Worm (Caenorhabditis elegans): Measurements from ENCODE around the gene Y48E1C.2.

Gene Y48E1C.2

DNA sequence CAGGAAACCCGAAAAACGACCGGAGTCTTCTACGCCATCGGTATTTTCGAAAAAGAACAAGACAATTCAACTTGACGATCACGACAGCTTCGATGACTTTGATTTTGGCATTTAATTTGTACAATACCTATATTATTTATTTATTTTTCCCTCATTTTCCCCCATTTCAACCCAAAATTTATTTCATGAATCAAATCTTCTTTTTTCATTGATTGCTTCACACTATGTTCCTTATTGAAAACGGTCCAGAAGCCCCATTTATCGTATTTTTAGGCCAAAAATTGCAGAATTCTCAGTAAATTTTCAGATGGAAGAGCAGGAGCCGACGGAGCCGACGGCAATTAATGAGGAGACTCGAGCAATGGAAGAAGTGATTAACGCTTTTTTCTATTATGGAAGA lies at the start of gene Y48E1C.2:
Gene Y48E1C.2, plus strand, starts transcription at position 301 of the 400 bp plus-strand sequence.
- TF ChIP-seq ceh-19 (GFP tag; optimal IDR thresholded peaks at IDR 0.05) = no peak
- TF ChIP-seq ref-2 (tag; optimal IDR thresholded peaks at IDR 0.05) = no peak
- TF ChIP-seq lim-6 (tag; optimal IDR thresholded peaks at IDR 0.05) = no peak
- TF ChIP-seq Y22D7AL.16 (tag; optimal IDR thresholded peaks at IDR 0.05) = no peak
- TF ChIP-seq ceh-48 (tag; optimal IDR thresholded peaks at IDR 0.05) = no peak
- no peak for TF ChIP-seq ceh-30 (tag; optimal IDR thresholded peaks at IDR 0.05)
- no peak for TF ChIP-seq C08G9.2 (tag; optimal IDR thresholded peaks at IDR 0.05)

DNA sequence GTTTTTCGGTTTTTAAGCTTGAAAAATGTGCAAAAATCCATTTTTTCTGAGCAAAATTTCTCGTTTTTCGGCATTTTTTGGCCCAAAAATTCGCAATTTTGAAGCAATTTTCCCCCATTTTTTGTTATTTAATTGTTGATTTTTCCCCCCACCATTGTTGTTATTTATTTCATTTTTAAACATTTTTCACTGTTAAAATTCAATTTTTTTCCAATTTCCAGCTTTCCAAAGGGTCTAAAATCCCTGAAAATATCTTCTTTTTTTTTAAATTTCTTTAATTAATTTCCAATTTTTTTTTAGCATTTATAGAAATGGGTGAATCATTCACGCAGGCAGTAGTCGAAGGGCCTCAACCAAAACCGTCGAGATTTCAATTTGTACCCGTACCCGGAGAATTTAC lies 48.2 kb upstream of the Y48E1C.2 start, which contains the start of gene Y48C3A.12:
Gene Y48C3A.12, plus strand, starts transcription at position 301 of the 400 bp plus-strand sequence.
- TF ChIP-seq sox-2 (GFP tag; IDR thresholded peaks at IDR 0.05) (no peak), pax-1 (tag; optimal IDR thresholded peaks at IDR 0.05) (no peak), hlh-30 (tag; optimal IDR thresholded peaks at IDR 0.05; ENCODE audit: insufficient read depth) (no peak), K02D7.2 (tag; optimal IDR thresholded peaks at IDR 0.05) (no peak), ztf-16 (tag; optimal IDR thresholded peaks at IDR 0.05) (no peak), eyg-1 (tag; optimal IDR thresholded peaks at IDR 0.05) (no peak), che-1 (tag; optimal IDR thresholded peaks at IDR 0.05) (no peak), elt-2 (tag; optimal IDR thresholded peaks at IDR 0.05) (no peak), syd-9 (tag; optimal IDR thresholded peaks at IDR 0.05) (no peak), sox-4 (tag; optimal IDR thresholded peaks at IDR 0.05) (no peak), ceh-24 (tag; optimal IDR thresholded peaks at IDR 0.05) (no peak), pha-4 (tag; optimal IDR thresholded peaks at IDR 0.05) (no peak), T23F11.4 (GFP tag; optimal IDR thresholded peaks at IDR 0.05) (no peak), nhr-232 (tag; optimal IDR thresholded peaks at IDR 0.05) (no peak), pag-3 (tag; optimal IDR thresholded peaks at IDR 0.05; ENCODE audit: borderline replicate concordance) (no peak), unc-86 (tag; optimal IDR thresholded peaks at IDR 0.05) (no peak), lim-6 (tag; optimal IDR thresholded peaks at IDR 0.05) (no peak), C08G9.2 (tag; optimal IDR thresholded peaks at IDR 0.05) (no peak), ceh-2 (tag; optimal IDR thresholded peaks at IDR 0.05) (no peak)

ce11 chrII:13383061-13383460 lies 41.3 kb upstream of the Y48E1C.2 start:
- TF ChIP-seq odd-2 (tag; optimal IDR thresholded peaks at IDR 0.05) = no peak
- TF ChIP-seq sox-2 (GFP tag; IDR thresholded peaks at IDR 0.05) = no peak
- TF ChIP-seq pha-2 (tag; optimal IDR thresholded peaks at IDR 0.05) = no peak
- TF ChIP-seq T23F11.4 (GFP tag; optimal IDR thresholded peaks at IDR 0.05) = no peak
- no peak for TF ChIP-seq ahr-1 (tag; optimal IDR thresholded peaks at IDR 0.05)
- no peak for TF ChIP-seq ceh-19 (GFP tag; optimal IDR thresholded peaks at IDR 0.05)
- no peak for TF ChIP-seq ttx-3 (tag; optimal IDR thresholded peaks at IDR 0.05)
- TF ChIP-seq ceh-48 (tag; optimal IDR thresholded peaks at IDR 0.05) = no peak
- no peak for TF ChIP-seq tbx-2 (tag; optimal IDR thresholded peaks at IDR 0.05)
- no peak for TF ChIP-seq C38D4.7 (GFP tag; optimal IDR thresholded peaks at IDR 0.05)

DNA sequence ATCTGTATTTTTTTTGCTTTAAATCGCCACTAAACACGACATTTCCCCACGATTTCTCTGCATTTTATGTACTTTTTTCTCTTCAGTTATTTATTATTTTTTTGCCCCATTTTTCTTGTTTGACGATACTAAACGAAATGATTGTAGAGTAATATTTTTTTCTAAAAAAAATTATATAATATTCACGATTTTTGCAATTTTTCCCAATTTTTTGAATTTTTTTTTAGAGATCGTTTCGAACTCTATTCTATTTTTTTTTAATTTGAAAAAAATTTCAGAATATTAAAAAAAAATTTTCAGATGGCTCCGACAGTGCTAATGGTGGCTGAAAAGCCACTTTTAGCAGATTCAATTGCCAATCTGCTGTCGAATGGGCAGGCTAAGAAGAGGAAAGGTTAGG lies 34.9 kb upstream of the Y48E1C.2 start, which contains the start of gene Y48C3A.14:
Gene Y48C3A.14, plus strand, starts transcription at position 301 of the 400 bp plus-strand sequence.
- TF ChIP-seq sdc-2 (tag; optimal IDR thresholded peaks at IDR 0.05) (no peak), ceh-9 (tag; optimal IDR thresholded peaks at IDR 0.05) (no peak), ceh-22 (tag; optimal IDR thresholded peaks at IDR 0.05) (no peak), ceh-48 (tag; optimal IDR thresholded peaks at IDR 0.05) (no peak), npax-4 (tag; optimal IDR thresholded peaks at IDR 0.05) (no peak), sox-4 (tag; optimal IDR thresholded peaks at IDR 0.05) (no peak), ceh-24 (tag; optimal IDR thresholded peaks at IDR 0.05) (no peak), hlh-8 (tag; optimal IDR thresholded peaks at IDR 0.05) (no peak)

DNA sequence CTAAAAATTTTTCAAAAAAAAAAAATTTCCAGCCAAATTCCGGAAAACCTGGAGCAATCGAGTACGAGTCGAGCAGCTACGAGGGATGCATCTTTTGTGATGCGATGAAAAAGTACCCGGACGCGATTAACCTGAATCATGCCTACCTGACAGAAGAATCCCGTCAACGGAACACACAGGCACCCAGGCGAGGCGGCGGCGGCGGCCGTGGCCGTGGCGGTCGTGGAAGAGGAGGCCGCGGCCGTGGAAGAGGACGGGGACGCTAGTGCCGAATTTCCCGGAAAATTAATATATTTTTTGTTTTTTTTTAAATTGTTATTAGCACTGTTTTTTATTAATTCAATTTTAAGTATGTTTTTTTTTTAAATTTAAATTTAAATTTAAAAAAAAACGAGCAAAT lies 22.8 kb upstream of the Y48E1C.2 start:
- TF ChIP-seq sox-4 (tag; optimal IDR thresholded peaks at IDR 0.05) = no peak
- no peak for TF ChIP-seq ceh-2 (tag; optimal IDR thresholded peaks at IDR 0.05)
- TF ChIP-seq ceh-31 (tag; optimal IDR thresholded peaks at IDR 0.05) = no peak
- TF ChIP-seq tbx-2 (tag; optimal IDR thresholded peaks at IDR 0.05) = no peak
- TF ChIP-seq unc-55 (GFP tag; optimal IDR thresholded peaks at IDR 0.05) = no peak
- no peak for TF ChIP-seq hlh-8 (tag; optimal IDR thresholded peaks at IDR 0.05)
- no peak for TF ChIP-seq K09A11.1 (tag; optimal IDR thresholded peaks at IDR 0.05; ENCODE audit: insufficient read depth)
- TF ChIP-seq dmd-4 (tag; optimal IDR thresholded peaks at IDR 0.05; ENCODE audit: borderline replicate concordance) = no peak
- TF ChIP-seq ceh-6 (GFP tag; optimal IDR thresholded peaks at IDR 0.05) = no peak
- no peak for TF ChIP-seq pat-9 (tag; optimal IDR thresholded peaks at IDR 0.05)
- no peak for TF ChIP-seq ets-4 (tag; optimal IDR thresholded peaks at IDR 0.05)
- no peak for TF ChIP-seq hlh-30 (tag; optimal IDR thresholded peaks at IDR 0.05; ENCODE audit: insufficient read depth)
- no peak for TF ChIP-seq fax-1 (tag; optimal IDR thresholded peaks at IDR 0.05)
- no peak for TF ChIP-seq odd-2 (tag; optimal IDR thresholded peaks at IDR 0.05)
